Worm (Caenorhabditis elegans) whole organism, L3 larva: Measurements from ENCODE around the gene F01F1.2.

ENCODE experiments used
- R02D3.7 ChIP-seq: fragments of 150-350 bp; optimal IDR thresholded peaks from 2 replicates; lab custom pipeline; 2014; ENCODE audit warnings: missing biosample characterization, missing genetic modification characterization
- ZK546.5 ChIP-seq: sonication (generic microtip); optimal IDR thresholded peaks from 2 replicates; lab custom pipeline; 2017; ENCODE audit warnings: missing biosample characterization, missing genetic modification characterization
- aly-2 ChIP-seq: fragments of 150-350 bp; optimal IDR thresholded peaks from 2 replicates; lab custom pipeline; 2014; ENCODE audit warnings: missing biosample characterization, missing genetic modification characterization
- ama-1 ChIP-seq: fragments of 150-350 bp; optimal IDR thresholded peaks from 2 replicates; lab custom pipeline; 2018
- ceh-16 ChIP-seq: sonication (generic microtip); optimal IDR thresholded peaks from 2 replicates; lab custom pipeline; 2017; ENCODE audit warnings: missing biosample characterization, missing genetic modification characterization
- ceh-28 ChIP-seq: fragments of 150-350 bp; optimal IDR thresholded peaks from 2 replicates; lab custom pipeline; 2014; ENCODE audit warnings: missing biosample characterization, missing genetic modification reagents, missing genetic modification characterization
- ceh-9 ChIP-seq: sonication (generic microtip); optimal IDR thresholded peaks from 2 replicates; lab custom pipeline; 2018; ENCODE audit warnings: missing biosample characterization, missing genetic modification characterization
- daf-12 ChIP-seq: fragments of 150-350 bp; optimal IDR thresholded peaks from 2 replicates; lab custom pipeline; 2014; ENCODE audit warnings: missing biosample characterization, missing genetic modification reagents, missing genetic modification characterization
- egl-27 ChIP-seq: sonication (generic microtip); optimal IDR thresholded peaks from 4 replicates; lab custom pipeline; 2017; ENCODE audit warnings: missing biosample characterization, missing genetic modification reagents, missing genetic modification characterization
- egl-5 ChIP-seq: fragments of 150-350 bp; optimal IDR thresholded peaks from 2 replicates; lab custom pipeline; 2017; ENCODE audit warnings: missing biosample characterization, missing genetic modification reagents, missing genetic modification characterization, inconsistent platforms
- elt-1 ChIP-seq: fragments of 150-350 bp; optimal IDR thresholded peaks from 2 replicates; lab custom pipeline; 2014; ENCODE audit warnings: missing biosample characterization, missing genetic modification characterization
- elt-2 ChIP-seq: sonication (generic microtip); optimal IDR thresholded peaks from 2 replicates; lab custom pipeline; 2016; ENCODE audit warnings: missing genetic modification reagents, mild to moderate bottlenecking, missing genetic modification characterization, missing compliant biosample characterization
- elt-3 ChIP-seq, 3 experiments: fragments of 150-350 bp in 1 of 3; sonication (generic microtip) in 2 of 3; optimal IDR thresholded peaks; 2 replicates in 2 of 3; 4 replicates in 1 of 3; lab custom pipeline; 2014 to 2017; ENCODE audit warnings: missing biosample characterization in 3 of 3, missing genetic modification characterization in 3 of 3
- eor-1 ChIP-seq, 2 experiments: fragments of 150-350 bp; optimal IDR thresholded peaks; 2 replicates each; lab custom pipeline; 2014 to 2018; ENCODE audit warnings: missing biosample characterization in 2 of 2, missing genetic modification characterization in 2 of 2
- fkh-10 ChIP-seq: sonication (generic microtip); optimal IDR thresholded peaks from 2 replicates; lab custom pipeline; 2017; ENCODE audit warnings: missing biosample characterization, missing genetic modification reagents, missing genetic modification characterization
- fkh-2 ChIP-seq: fragments of 150-350 bp; optimal IDR thresholded peaks from 2 replicates; lab custom pipeline; 2014; ENCODE audit warnings: missing biosample characterization, missing genetic modification reagents, missing genetic modification characterization
- fos-1 ChIP-seq: fragments of 150-350 bp; optimal IDR thresholded peaks from 2 replicates; lab custom pipeline; 2014; ENCODE audit warnings: missing biosample characterization, missing genetic modification characterization
- hmg-11 ChIP-seq: sonication (generic microtip); optimal IDR thresholded peaks from 2 replicates; lab custom pipeline; 2016; ENCODE audit warnings: missing genetic modification characterization, missing compliant biosample characterization
- jun-1 ChIP-seq: fragments of 150-350 bp; optimal IDR thresholded peaks from 2 replicates; lab custom pipeline; 2014; ENCODE audit warnings: missing biosample characterization, missing genetic modification reagents, missing genetic modification characterization
- lin-15B ChIP-seq: fragments of 150-350 bp; optimal IDR thresholded peaks from 2 replicates; lab custom pipeline; 2014; ENCODE audit warnings: missing biosample characterization, missing genetic modification characterization
- lin-39 ChIP-seq: fragments of 150-350 bp; optimal IDR thresholded peaks from 2 replicates; lab custom pipeline; 2018; ENCODE audit warnings: missing biosample characterization, missing genetic modification reagents, missing genetic modification characterization
- lsy-12 ChIP-seq: sonication (generic microtip); optimal IDR thresholded peaks from 2 replicates; lab custom pipeline; 2016; ENCODE audit warnings: mild to moderate bottlenecking, missing genetic modification characterization, missing compliant biosample characterization
- mdl-1 ChIP-seq: fragments of 150-350 bp; optimal IDR thresholded peaks from 2 replicates; lab custom pipeline; 2014; ENCODE audit warnings: missing biosample characterization, missing genetic modification characterization
- mml-1 ChIP-seq: fragments of 150-350 bp; sonication (generic microtip); optimal IDR thresholded peaks from 3 replicates; lab custom pipeline; 2014; ENCODE audit warnings: missing biosample characterization, missing genetic modification characterization
- nfya-1 ChIP-seq: sonication (generic microtip); optimal IDR thresholded peaks from 2 replicates; lab custom pipeline; 2017; ENCODE audit warnings: missing genetic modification characterization, mild to moderate bottlenecking, missing compliant biosample characterization, antibody characterized with exemption, moderate library complexity; ENCODE audit not compliant: insufficient read depth
- nhr-11 ChIP-seq: fragments of 150-350 bp; optimal IDR thresholded peaks from 2 replicates; lab custom pipeline; 2014; ENCODE audit warnings: missing biosample characterization, missing genetic modification characterization
- nhr-12 ChIP-seq: fragments of 150-350 bp; optimal IDR thresholded peaks from 2 replicates; lab custom pipeline; 2014; ENCODE audit warnings: missing biosample characterization, missing genetic modification characterization
- nhr-23 ChIP-seq: fragments of 150-350 bp; optimal IDR thresholded peaks from 2 replicates; lab custom pipeline; 2014; ENCODE audit warnings: missing biosample characterization, missing genetic modification reagents, missing genetic modification characterization
- nhr-237 ChIP-seq: fragments of 150-350 bp; optimal IDR thresholded peaks from 2 replicates; lab custom pipeline; 2014; ENCODE audit warnings: missing biosample characterization, missing genetic modification characterization
- nhr-25 ChIP-seq: sonication (generic microtip); optimal IDR thresholded peaks from 2 replicates; lab custom pipeline; 2017; ENCODE audit warnings: missing biosample characterization, missing genetic modification characterization
- nhr-28 ChIP-seq: fragments of 150-350 bp; optimal IDR thresholded peaks from 2 replicates; lab custom pipeline; 2014; ENCODE audit warnings: missing biosample characterization, missing genetic modification characterization
- nhr-43 ChIP-seq: sonication (generic microtip); optimal IDR thresholded peaks from 2 replicates; lab custom pipeline; 2016; ENCODE audit warnings: mild to moderate bottlenecking, missing genetic modification characterization, missing compliant biosample characterization; ENCODE audit not compliant: poor library complexity, severe bottlenecking
- nhr-76 ChIP-seq: fragments of 150-350 bp; sonication (generic microtip); optimal IDR thresholded peaks from 5 replicates; lab custom pipeline; 2014; ENCODE audit warnings: missing biosample characterization, missing genetic modification characterization
- pha-4 ChIP-seq: fragments of 150-350 bp; optimal IDR thresholded peaks from 2 replicates; lab custom pipeline; 2014; ENCODE audit warnings: missing biosample characterization, missing genetic modification reagents, missing genetic modification characterization
- pqm-1 ChIP-seq: fragments of 150-350 bp; optimal IDR thresholded peaks from 2 replicates; lab custom pipeline; 2017; ENCODE audit warnings: missing biosample characterization, missing genetic modification characterization, inconsistent platforms
- sea-2 ChIP-seq: fragments of 150-350 bp; sonication (generic microtip); optimal IDR thresholded peaks from 4 replicates; lab custom pipeline; 2014; ENCODE audit warnings: missing biosample characterization, missing genetic modification reagents, missing genetic modification characterization
- skn-1 ChIP-seq: fragments of 150-350 bp; optimal IDR thresholded peaks from 2 replicates; lab custom pipeline; 2014; ENCODE audit warnings: missing biosample characterization, missing genetic modification characterization
- snpc-4 ChIP-seq: fragments of 150-350 bp; optimal IDR thresholded peaks from 2 replicates; lab custom pipeline; 2014; ENCODE audit warnings: missing biosample characterization, missing genetic modification characterization
- tbx-2 ChIP-seq: sonication (generic microtip); optimal IDR thresholded peaks from 2 replicates; lab custom pipeline; 2016; ENCODE audit warnings: mild to moderate bottlenecking, missing genetic modification characterization, missing compliant biosample characterization
- unc-39 ChIP-seq: sonication (generic microtip); optimal IDR thresholded peaks from 4 replicates; lab custom pipeline; 2017; ENCODE audit warnings: missing biosample characterization, missing genetic modification characterization
- unc-62 ChIP-seq: fragments of 150-350 bp; sonication (generic microtip); optimal IDR thresholded peaks from 4 replicates; lab custom pipeline; 2014; ENCODE audit warnings: missing biosample characterization, missing genetic modification reagents, missing genetic modification characterization
- zag-1 ChIP-seq: fragments of 150-350 bp; optimal IDR thresholded peaks from 2 replicates; lab custom pipeline; 2014; ENCODE audit warnings: missing biosample characterization, missing genetic modification characterization
- ztf-11 ChIP-seq: fragments of 150-350 bp; optimal IDR thresholded peaks from 2 replicates; lab custom pipeline; 2014; ENCODE audit warnings: missing biosample characterization, missing genetic modification characterization

F01F1.2 gene

ce11 chrIII:5874664-5875417 lies 3.5 kb upstream of the F01F1.2 start:
- peak; percentile 48 for TF ChIP-seq ama-1 (lab: Kevin White, UChicago)
- TF ChIP-seq egl-27 (tag; lab: Kevin White, UChicago): no peak
- no peak for TF ChIP-seq nhr-28
- no peak for TF ChIP-seq nhr-25 (tag; lab: Kevin White, UChicago)
- peak; percentile 52 for TF ChIP-seq nhr-43 (tag; lab: Kevin White, UChicago)

ce11 chrIII:5875418-5875702 lies 3.0 kb upstream of the F01F1.2 start:
- TF ChIP-seq nhr-12 (tag; lab: Kevin White, UChicago) (no peak), ceh-28 (no peak), unc-39 (no peak), fkh-10 (GFP tag; lab: Kevin White, UChicago) (no peak), fkh-2 (no peak), tbx-2 (tag; lab: Kevin White, UChicago) (no peak), skn-1 (no peak)

- TF ChIP-seq nhr-23 (tag; lab: Kevin White, UChicago): no peak
- TF ChIP-seq nhr-12 (tag; lab: Kevin White, UChicago): no peak
- TF ChIP-seq elt-1 (tag; lab: Kevin White, UChicago): peak; percentile 64
- TF ChIP-seq fkh-10 (GFP tag; lab: Kevin White, UChicago): no peak
- no peak for TF ChIP-seq lsy-12 (tag; lab: Kevin White, UChicago)
- TF ChIP-seq jun-1 (tag; lab: Kevin White, UChicago): no peak
- TF ChIP-seq elt-2: peak; percentile 48
- no peak for TF ChIP-seq ceh-28
- TF ChIP-seq eor-1 (tag; optimal IDR thresholded peaks at IDR 0.05; lab: Kevin White, UChicago): no peak
- TF ChIP-seq, all 47 proteins: peak for 2
Observed at ce11 chrIII:5875705-5876104, 2.6 kb upstream of the F01F1.2 start.

ce11 chrIII:5876140-5876675 lies 2.1 kb upstream of the F01F1.2 start, which contains the start of gene aldo-2:
Gene aldo-2 (minus strand): TSS chrIII:5876625.
- TF ChIP-seq ztf-11 (no peak), nhr-12 (tag; lab: Kevin White, UChicago) (no peak), ZK546.5 (tag; lab: Kevin White, UChicago) (no peak), nhr-76 (no peak), unc-62 (GFP tag; lab: Kevin White, UChicago) (no peak), ceh-9 (no peak), pha-4 (tag; lab: Kevin White, UChicago) (peak; percentile 64), ceh-16 (no peak), elt-3 (tag; optimal IDR thresholded peaks at IDR 0.05; lab: Kevin White, UChicago) (peak in 1 of 3 experiments; percentile 7), skn-1 (no peak), fos-1 (tag; lab: Kevin White, UChicago) (no peak), nhr-23 (tag; lab: Kevin White, UChicago) (peak; percentile 43), zag-1 (tag; lab: Kevin White, UChicago) (no peak), mdl-1 (tag; lab: Kevin White, UChicago) (no peak), snpc-4 (tag; lab: Kevin White, UChicago) (no peak), mml-1 (tag; lab: Kevin White, UChicago) (no peak), nhr-28 (no peak), fkh-10 (GFP tag; lab: Kevin White, UChicago) (no peak), pqm-1 (tag; lab: Kevin White, UChicago) (no peak), elt-2 (peak; percentile 3), unc-39 (no peak), eor-1 (tag; optimal IDR thresholded peaks at IDR 0.05; lab: Kevin White, UChicago) (no peak), lin-15B (peak; percentile 42), egl-5 (no peak), daf-12 (tag; lab: Kevin White, UChicago) (no peak), nhr-11 (tag; lab: Kevin White, UChicago) (no peak), sea-2 (GFP tag; lab: Kevin White, UChicago) (no peak), lin-39 (tag; lab: Kevin White, UChicago) (no peak), elt-1 (tag; lab: Kevin White, UChicago) (no peak), tbx-2 (tag; lab: Kevin White, UChicago) (no peak), jun-1 (tag; lab: Kevin White, UChicago) (no peak), nhr-25 (tag; lab: Kevin White, UChicago) (peak; percentile 58), nhr-237 (no peak), nhr-43 (tag; lab: Kevin White, UChicago) (no peak), lsy-12 (tag; lab: Kevin White, UChicago) (peak; percentile 27), R02D3.7 (tag; lab: Kevin White, UChicago) (no peak), aly-2 (no peak), fkh-2 (no peak), egl-27 (tag; lab: Kevin White, UChicago) (no peak), ama-1 (lab: Kevin White, UChicago) (peak; percentile 93), nfya-1 (tag; lab: Kevin White, UChicago) (no peak), ceh-28 (no peak), hmg-11 (tag; lab: Kevin White, UChicago) (no peak)
